Worm (Caenorhabditis elegans) whole organism, late embryonic: ENCODE data around the gene rig-1.

Experiments
- C38D4.7 ChIP-seq: fragments of 200-800 bp; sonication (Bioruptor generic); optimal IDR thresholded peaks from 2 replicates; lab custom pipeline; 2018; ENCODE audit warnings: mild to moderate bottlenecking, missing genetic modification characterization, moderate library complexity, missing compliant biosample characterization
- K02D7.2 ChIP-seq: sonication (generic microtip); optimal IDR thresholded peaks from 2 replicates; lab custom pipeline; 2017; ENCODE audit warnings: mild to moderate bottlenecking, missing genetic modification characterization, missing compliant biosample characterization
- ahr-1 ChIP-seq: sonication (generic microtip); optimal IDR thresholded peaks from 2 replicates; lab custom pipeline; 2016; ENCODE audit warnings: missing genetic modification characterization, missing compliant biosample characterization
- ceh-18 ChIP-seq: sonication (generic microtip); optimal IDR thresholded peaks from 2 replicates; lab custom pipeline; 2016; ENCODE audit warnings: missing genetic modification characterization, missing compliant biosample characterization
- ceh-2 ChIP-seq: sonication (generic microtip); optimal IDR thresholded peaks from 2 replicates; lab custom pipeline; 2016; ENCODE audit warnings: missing genotype, missing genetic modification characterization, missing compliant biosample characterization
- ceh-22 ChIP-seq: sonication (generic microtip); optimal IDR thresholded peaks from 2 replicates; lab custom pipeline; 2017; ENCODE audit warnings: missing biosample characterization, missing genetic modification characterization
- ceh-31 ChIP-seq: sonication (generic microtip); optimal IDR thresholded peaks from 2 replicates; lab custom pipeline; 2016; ENCODE audit warnings: missing genetic modification characterization, missing compliant biosample characterization
- ceh-34 ChIP-seq: sonication (generic microtip); optimal IDR thresholded peaks from 2 replicates; lab custom pipeline; 2016; ENCODE audit warnings: mild to moderate bottlenecking, missing genetic modification characterization, missing compliant biosample characterization
- ceh-45 ChIP-seq: fragments of 200-800 bp; sonication (Bioruptor generic); IDR thresholded peaks from 2 replicates; pipeline ENCODE4 v1.3.6; 2022; ENCODE audit warnings: missing genetic modification reagents, missing genetic modification characterization, missing compliant biosample characterization
- ceh-6 ChIP-seq: fragments of 200-800 bp; sonication (Bioruptor generic); optimal IDR thresholded peaks from 2 replicates; lab custom pipeline; 2018; ENCODE audit warnings: mild to moderate bottlenecking, missing genetic modification characterization, missing compliant biosample characterization
- che-1 ChIP-seq: sonication (generic microtip); optimal IDR thresholded peaks from 2 replicates; lab custom pipeline; 2016; ENCODE audit warnings: mild to moderate bottlenecking, missing genetic modification characterization, missing compliant biosample characterization
- dmd-4 ChIP-seq: sonication (generic microtip); optimal IDR thresholded peaks from 2 replicates; lab custom pipeline; 2016; ENCODE audit warnings: borderline replicate concordance, missing genetic modification characterization, missing compliant biosample characterization
- fkh-10 ChIP-seq: fragments of 150-350 bp; optimal IDR thresholded peaks from 2 replicates; lab custom pipeline; 2014; ENCODE audit warnings: missing biosample characterization, missing genetic modification reagents, missing genetic modification characterization
- fkh-6 ChIP-seq: sonication (generic microtip); optimal IDR thresholded peaks from 2 replicates; lab custom pipeline; 2016; ENCODE audit warnings: missing genetic modification characterization, missing compliant biosample characterization
- gmeb-2 ChIP-seq: sonication (generic microtip); optimal IDR thresholded peaks from 2 replicates; lab custom pipeline; 2016; ENCODE audit warnings: missing genetic modification characterization, inconsistent platforms, missing compliant biosample characterization
- hlh-13 ChIP-seq: fragments of 200-800 bp; sonication (Bioruptor generic); optimal IDR thresholded peaks from 2 replicates; lab custom pipeline; 2018; ENCODE audit warnings: mild to moderate bottlenecking, missing genetic modification characterization, missing compliant biosample characterization
- hlh-15 ChIP-seq: sonication (generic microtip); optimal IDR thresholded peaks from 2 replicates; lab custom pipeline; 2016; ENCODE audit warnings: missing genetic modification characterization, missing compliant biosample characterization
- hlh-30 ChIP-seq: sonication (generic microtip); optimal IDR thresholded peaks from 2 replicates; lab custom pipeline; 2017; ENCODE audit warnings: antibody characterized with exemption, missing genetic modification characterization, missing compliant biosample characterization; ENCODE audit not compliant: insufficient read depth
- hlh-8 ChIP-seq: sonication (generic microtip); optimal IDR thresholded peaks from 2 replicates; lab custom pipeline; 2016; ENCODE audit warnings: missing genotype, missing genetic modification characterization, missing compliant biosample characterization
- madf-2 ChIP-seq: sonication (generic microtip); optimal IDR thresholded peaks from 2 replicates; lab custom pipeline; 2017; ENCODE audit warnings: missing genetic modification characterization, missing compliant biosample characterization
- mec-3 ChIP-seq: sonication (generic microtip); optimal IDR thresholded peaks from 2 replicates; lab custom pipeline; 2016; ENCODE audit warnings: borderline replicate concordance, missing genetic modification characterization, missing compliant biosample characterization
- nhr-11 ChIP-seq: fragments of 150-350 bp; optimal IDR thresholded peaks from 2 replicates; lab custom pipeline; 2014; ENCODE audit warnings: missing biosample characterization, missing genetic modification characterization
- nhr-232 ChIP-seq: sonication (generic microtip); optimal IDR thresholded peaks from 2 replicates; lab custom pipeline; 2016; ENCODE audit warnings: missing genetic modification characterization, missing compliant biosample characterization
- npax-4 ChIP-seq: sonication (generic microtip); optimal IDR thresholded peaks from 2 replicates; lab custom pipeline; 2016; ENCODE audit warnings: missing genetic modification characterization, missing compliant biosample characterization
- odd-2 ChIP-seq: sonication (generic microtip); optimal IDR thresholded peaks from 2 replicates; lab custom pipeline; 2017; ENCODE audit warnings: antibody characterized with exemption, mild to moderate bottlenecking, missing genetic modification characterization, missing compliant biosample characterization
- pag-3 ChIP-seq: sonication (generic microtip); optimal IDR thresholded peaks from 2 replicates; lab custom pipeline; 2016; ENCODE audit warnings: missing compliant biosample characterization, missing genetic modification characterization, borderline replicate concordance
- pqm-1 ChIP-seq: sonication (generic microtip); optimal IDR thresholded peaks from 2 replicates; lab custom pipeline; 2016; ENCODE audit warnings: missing genetic modification characterization, missing compliant biosample characterization
- pros-1 ChIP-seq: fragments of 150-350 bp; optimal IDR thresholded peaks from 2 replicates; lab custom pipeline; 2014; ENCODE audit warnings: missing biosample characterization, missing genetic modification reagents, missing genetic modification characterization
- sox-2 ChIP-seq: fragments of 200-800 bp; sonication (Bioruptor generic); IDR thresholded peaks from 2 replicates; pipeline ENCODE4 v1.3.6; 2022; ENCODE audit warnings: missing genetic modification reagents, missing genetic modification characterization, missing compliant biosample characterization
- sox-4 ChIP-seq: sonication (generic microtip); optimal IDR thresholded peaks from 2 replicates; lab custom pipeline; 2017; ENCODE audit warnings: mild to moderate bottlenecking, missing genetic modification characterization, inconsistent platforms, missing compliant biosample characterization
- syd-9 ChIP-seq: sonication (generic microtip); optimal IDR thresholded peaks from 2 replicates; lab custom pipeline; 2016; ENCODE audit warnings: mild to moderate bottlenecking, missing genetic modification characterization, moderate library complexity, missing compliant biosample characterization
- tbx-2 ChIP-seq: sonication (generic microtip); optimal IDR thresholded peaks from 2 replicates; lab custom pipeline; 2016; ENCODE audit warnings: missing genetic modification characterization, missing compliant biosample characterization
- ttx-3 ChIP-seq: sonication (generic microtip); optimal IDR thresholded peaks from 2 replicates; lab custom pipeline; 2016; ENCODE audit warnings: missing genetic modification reagents, missing genetic modification characterization, missing compliant biosample characterization
- unc-3 ChIP-seq, 2 experiments: fragments of 200-800 bp in 1 of 2; sonication (Bioruptor generic) in 1 of 2; sonication (generic microtip) in 1 of 2; conservative IDR thresholded peaks in 1 of 2; optimal IDR thresholded peaks in 1 of 2; 2 replicates each; pipeline versions ENCODE4 v1.3.6 to Lab custom; 2016 to 2022; ENCODE audit warnings: missing compliant biosample characterization in 2 of 2, missing genetic modification characterization in 2 of 2, missing genetic modification reagents in 1 of 2
- unc-42 ChIP-seq: sonication (generic microtip); optimal IDR thresholded peaks from 2 replicates; lab custom pipeline; 2016; ENCODE audit warnings: missing genotype, missing genetic modification characterization, missing compliant biosample characterization
- unc-86 ChIP-seq: sonication (generic microtip); optimal IDR thresholded peaks from 2 replicates; lab custom pipeline; 2016; ENCODE audit warnings: missing genetic modification characterization, missing compliant biosample characterization

rig-1 gene

DNA sequence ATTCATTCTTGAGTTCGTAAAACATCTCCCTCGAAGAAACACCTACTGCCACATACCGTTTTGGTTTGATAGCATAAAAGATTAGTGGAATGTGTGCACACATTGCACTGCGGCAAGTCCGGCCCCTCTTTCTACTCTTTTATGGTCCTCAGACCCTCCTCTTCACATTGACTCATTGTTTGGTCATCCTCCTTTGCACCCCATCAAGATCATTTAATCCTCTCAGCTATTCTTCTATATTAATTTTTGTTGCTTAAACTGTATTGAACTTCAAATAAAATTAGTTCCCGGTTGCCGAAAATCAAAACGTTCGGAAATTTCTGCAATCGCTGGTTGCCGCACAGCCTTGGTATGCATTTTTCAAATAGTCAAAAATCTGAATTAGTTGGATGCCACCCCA is at the start of gene rig-1:
TSS of gene rig-1 (plus strand) at position 301 of the 400 bp plus-strand sequence.
- TF ChIP-seq mec-3 (tag; lab: Kevin White, UChicago) (no peak), sox-2 (GFP tag; lab: Robert Waterston, UW) (no peak), hlh-15 (tag; lab: Kevin White, UChicago) (no peak), nhr-232 (tag; lab: Kevin White, UChicago) (no peak)

DNA sequence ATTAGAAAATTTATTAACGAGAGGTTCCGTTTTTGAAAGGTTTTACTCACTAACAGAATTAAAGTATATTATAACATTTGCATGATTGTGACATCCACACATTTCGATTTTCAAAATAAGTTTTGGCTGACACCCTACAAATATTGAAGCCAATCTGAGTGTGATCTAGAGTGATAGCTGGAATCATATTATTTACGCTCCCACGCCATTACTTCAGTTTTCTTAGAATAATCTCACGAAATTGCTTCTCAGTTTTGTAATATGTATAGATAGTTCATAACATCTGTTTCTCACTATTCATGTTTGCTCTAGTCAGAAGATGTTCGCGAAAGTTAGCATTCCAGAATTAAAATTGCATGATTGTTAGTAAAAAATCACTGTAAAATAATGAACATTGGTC is 48.1 kb upstream of the rig-1 start:
- no peak for TF ChIP-seq unc-42 (tag; lab: Kevin White, UChicago)
- no peak for TF ChIP-seq npax-4
- TF ChIP-seq gmeb-2 (tag; lab: Kevin White, UChicago) = no peak
- no peak for TF ChIP-seq ahr-1 (tag; lab: Kevin White, UChicago)
- no peak for TF ChIP-seq ceh-31 (tag; lab: Kevin White, UChicago)
- no peak for TF ChIP-seq ceh-45 (GFP tag; lab: Robert Waterston, UW)
- no peak for TF ChIP-seq K02D7.2 (tag; lab: Kevin White, UChicago)
- no peak for TF ChIP-seq nhr-11 (tag; lab: Kevin White, UChicago)
- no peak for TF ChIP-seq ceh-2 (tag; lab: Kevin White, UChicago)
- no peak for TF ChIP-seq fkh-6
- no peak for TF ChIP-seq che-1 (tag; lab: Kevin White, UChicago)
- no peak for TF ChIP-seq sox-4 (tag; lab: Kevin White, UChicago)
- TF ChIP-seq madf-2 (tag; lab: Kevin White, UChicago) = no peak
- no peak for TF ChIP-seq nhr-232 (tag; lab: Kevin White, UChicago)
- no peak for TF ChIP-seq ceh-22
- TF ChIP-seq ceh-6 (GFP tag; lab: Kevin White, UChicago) = no peak
- no peak for TF ChIP-seq ttx-3 (tag; lab: Kevin White, UChicago)
- no peak for TF ChIP-seq ceh-18 (tag; lab: Kevin White, UChicago)

DNA sequence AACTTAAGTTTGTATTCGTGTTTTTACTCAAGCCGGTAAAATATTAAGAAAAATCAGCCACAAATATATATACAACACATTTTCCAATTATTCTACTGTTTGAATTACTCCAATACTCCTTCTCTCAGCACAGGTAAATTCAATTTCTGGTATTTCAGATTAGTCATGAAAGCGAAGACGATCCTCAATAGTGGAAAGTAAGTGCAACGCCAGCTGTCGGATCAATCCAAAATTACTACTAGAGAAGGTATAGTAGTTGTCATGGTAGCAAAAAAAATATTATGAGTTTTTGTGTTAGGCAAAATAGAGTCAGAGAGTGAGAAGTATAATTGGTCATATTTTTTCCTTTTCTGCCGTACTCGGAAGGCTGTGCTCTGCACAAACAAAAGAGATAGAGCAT is 47.4 kb upstream of the rig-1 start, which contains the start of gene K01A12.2:
TSS of gene K01A12.2 (plus strand) at position 301 of the 400 bp plus-strand sequence.
- TF ChIP-seq pqm-1 (tag; lab: Kevin White, UChicago) (no peak), odd-2 (tag; lab: Kevin White, UChicago) (no peak)

DNA sequence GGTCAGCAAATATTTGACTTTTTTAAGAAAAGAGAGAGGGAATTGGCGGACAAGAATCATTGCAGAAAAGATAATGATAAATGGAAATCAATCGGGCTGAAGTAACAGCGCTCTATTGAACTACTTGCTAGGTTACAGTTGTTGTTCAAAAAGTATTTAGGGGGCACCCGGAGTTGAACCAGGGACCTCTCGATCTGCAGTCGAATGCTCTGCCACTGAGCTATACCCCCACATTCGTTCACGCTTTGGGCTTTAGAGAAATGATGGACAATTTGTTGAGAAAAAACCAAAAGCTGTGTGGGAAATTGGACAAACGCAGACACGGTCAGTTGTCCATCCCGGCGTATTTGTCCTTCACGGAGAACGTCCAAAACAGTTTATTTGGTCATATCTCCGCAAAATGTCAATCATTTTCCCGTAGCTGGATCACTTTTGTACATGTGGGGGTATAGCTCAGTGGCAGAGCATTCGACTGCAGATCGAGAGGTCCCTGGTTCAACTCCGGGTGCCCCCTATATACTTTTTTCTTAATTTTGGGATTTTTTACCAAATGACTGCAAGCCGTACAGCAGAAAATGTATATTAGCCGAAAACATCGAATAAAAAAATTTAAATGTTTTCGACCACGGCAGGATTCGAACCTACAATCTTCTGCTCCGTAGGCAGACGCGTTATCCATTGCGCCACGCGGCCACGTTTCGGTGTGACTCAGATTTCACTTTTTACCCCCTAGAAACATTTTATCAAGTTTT is 36.4 kb upstream of the rig-1 start:
- TF ChIP-seq pros-1 (tag; lab: Kevin White, UChicago) = no peak
- peak; percentile 16 for TF ChIP-seq ceh-6 (GFP tag; lab: Kevin White, UChicago)
- TF ChIP-seq C38D4.7 (GFP tag; lab: Kevin White, UChicago) = peak; percentile 31

DNA sequence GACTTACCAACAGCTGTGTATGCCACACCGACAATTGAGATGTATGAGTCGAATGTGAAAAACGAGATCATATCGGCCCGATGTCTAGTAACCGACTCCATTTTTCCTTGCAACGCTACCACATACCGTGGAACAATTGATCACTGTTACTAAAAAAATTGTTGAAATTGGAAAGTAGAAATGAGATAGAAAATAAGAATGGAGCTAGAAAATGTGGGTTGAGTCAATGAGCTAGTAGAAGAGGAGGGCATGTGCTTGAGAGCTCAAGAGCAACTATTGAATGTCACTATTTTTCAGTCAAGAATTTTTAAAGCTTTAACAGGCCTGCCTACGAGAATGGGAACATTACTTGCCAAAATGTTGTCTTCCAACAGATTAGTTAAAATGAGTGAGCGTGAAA is 35.3 kb upstream of the rig-1 start, which contains the start of gene K01A12.3:
TSS of gene K01A12.3 (minus strand) at position 101 of the 400 bp plus-strand sequence.
- TF ChIP-seq tbx-2 (tag; lab: Kevin White, UChicago) (no peak), K02D7.2 (tag; lab: Kevin White, UChicago) (no peak), hlh-13 (GFP tag; lab: Kevin White, UChicago) (no peak), unc-42 (tag; lab: Kevin White, UChicago) (no peak), fkh-10 (GFP tag; lab: Kevin White, UChicago) (no peak), hlh-8 (tag; lab: Kevin White, UChicago) (no peak), syd-9 (tag; lab: Kevin White, UChicago) (no peak), pag-3 (tag; lab: Kevin White, UChicago) (no peak), unc-86 (tag; lab: Kevin White, UChicago) (no peak), ceh-18 (tag; lab: Kevin White, UChicago) (no peak), ceh-31 (tag; lab: Kevin White, UChicago) (no peak), dmd-4 (tag; lab: Kevin White, UChicago) (no peak), unc-3 (GFP tag; conservative IDR thresholded peaks at IDR 0.05; lab: Robert Waterston, UW) (no peak), unc-3 (tag; optimal IDR thresholded peaks at IDR 0.05; lab: Kevin White, UChicago) (no peak), ttx-3 (tag; lab: Kevin White, UChicago) (no peak), mec-3 (tag; lab: Kevin White, UChicago) (no peak), ceh-34 (tag; lab: Kevin White, UChicago) (no peak), che-1 (tag; lab: Kevin White, UChicago) (no peak), hlh-15 (tag; lab: Kevin White, UChicago) (no peak), hlh-30 (tag; lab: Kevin White, UChicago) (no peak)
- TF ChIP-seq, all 69 proteins: peak for 0
